Worm (Caenorhabditis elegans): ENCODE data around the gene sqt-3.

- TF ChIP-seq ceh-82 (tag; optimal IDR thresholded peaks at IDR 0.05) (no peak), jun-1 (tag; optimal IDR thresholded peaks at IDR 0.05) (no peak), egl-27 (tag; optimal IDR thresholded peaks at IDR 0.05) (no peak), ama-1 (optimal IDR thresholded peaks at IDR 0.05) (no peak), pqm-1 (tag; optimal IDR thresholded peaks at IDR 0.05) (no peak), ceh-20 (GFP tag; IDR thresholded peaks at IDR 0.05) (no peak), T20F7.1 (GFP tag; optimal IDR thresholded peaks at IDR 0.05) (no peak)
These were observed 49.8 kb downstream of the sqt-3 start, which contains the start of gene K01D12.8 for ce11 chrV:12402355-12402754.
